Worm (Caenorhabditis elegans) whole organism, L4 larva: ENCODE results near the gene R02F2.8.

Experiments
- F44E2.7 ChIP-seq: fragments of 200-800 bp; sonication (Bioruptor generic); IDR thresholded peaks from 2 replicates; pipeline ENCODE4 v2.1.2; 2022; ENCODE audit warnings: missing genetic modification characterization, missing compliant biosample characterization
- F49E8.2 ChIP-seq: sonication (generic microtip); optimal IDR thresholded peaks from 2 replicates; lab custom pipeline; 2016; ENCODE audit warnings: missing compliant biosample characterization, mild to moderate bottlenecking, missing genetic modification characterization, borderline replicate concordance
- R02D3.7 ChIP-seq: fragments of 150-350 bp; sonication (generic microtip); optimal IDR thresholded peaks from 3 replicates; lab custom pipeline; 2014; ENCODE audit warnings: missing biosample characterization, missing genetic modification characterization
- T20F7.1 ChIP-seq: fragments of 200-800 bp; sonication (Bioruptor generic); optimal IDR thresholded peaks from 2 replicates; lab custom pipeline; 2018; ENCODE audit warnings: mild to moderate bottlenecking, missing genetic modification characterization, missing compliant biosample characterization
- Y105C5A.15 ChIP-seq: fragments of 200-800 bp; sonication (Bioruptor generic); IDR thresholded peaks from 2 replicates; pipeline ENCODE4 v1.3.6; 2022; ENCODE audit warnings: missing genetic modification characterization, missing compliant biosample characterization
- Y48G9A.11 ChIP-seq: fragments of 200-800 bp; sonication (Bioruptor generic); IDR thresholded peaks from 2 replicates; pipeline ENCODE4 v1.3.6; 2022; ENCODE audit warnings: missing genetic modification reagents, missing genetic modification characterization, missing compliant biosample characterization
- ZK337.2 ChIP-seq: fragments of 200-800 bp; sonication (Bioruptor generic); IDR thresholded peaks from 2 replicates; pipeline ENCODE4 v1.3.6; 2022; ENCODE audit warnings: missing genetic modification reagents, missing genetic modification characterization, missing compliant biosample characterization
- ZK546.5 ChIP-seq, 2 experiments: sonication (generic microtip); optimal IDR thresholded peaks; 2 replicates each; lab custom pipeline; 2017; ENCODE audit warnings: missing biosample characterization in 2 of 2, missing genetic modification characterization in 2 of 2
- arid-1 ChIP-seq: fragments of 200-800 bp; sonication (Bioruptor generic); conservative IDR thresholded peaks from 2 replicates; pipeline ENCODE4 v1.3.6; 2022; ENCODE audit warnings: missing genetic modification reagents, missing genetic modification characterization, missing compliant biosample characterization
- attf-4 ChIP-seq: sonication (generic microtip); optimal IDR thresholded peaks from 3 replicates; lab custom pipeline; 2017; ENCODE audit warnings: missing biosample characterization, missing genetic modification characterization
- ceh-32 ChIP-seq: sonication (generic microtip); optimal IDR thresholded peaks from 2 replicates; lab custom pipeline; 2016; ENCODE audit warnings: mild to moderate bottlenecking, missing genetic modification characterization, missing compliant biosample characterization; ENCODE audit not compliant: poor library complexity
- ceh-62 ChIP-seq: sonication (generic microtip); optimal IDR thresholded peaks from 2 replicates; lab custom pipeline; 2017; ENCODE audit warnings: missing biosample characterization, missing genetic modification characterization
- ceh-82 ChIP-seq: sonication (generic microtip); optimal IDR thresholded peaks from 2 replicates; lab custom pipeline; 2017; ENCODE audit warnings: missing biosample characterization, missing genetic modification characterization
- daf-19 ChIP-seq: fragments of 200-800 bp; sonication (Bioruptor generic); conservative IDR thresholded peaks from 2 replicates; pipeline ENCODE4 v1.3.6; 2022; ENCODE audit warnings: missing genetic modification characterization, missing compliant biosample characterization
- daf-8 ChIP-seq: fragments of 200-800 bp; sonication (Bioruptor generic); IDR thresholded peaks from 2 replicates; pipeline ENCODE4 v1.3.6; 2022; ENCODE audit warnings: missing genetic modification characterization, missing compliant biosample characterization
- dpl-1 ChIP-seq: fragments of 150-350 bp; optimal IDR thresholded peaks from 2 replicates; lab custom pipeline; 2014; ENCODE audit warnings: missing biosample characterization, missing genetic modification reagents, missing genetic modification characterization
- lim-7 ChIP-seq: fragments of 200-800 bp; sonication (Bioruptor generic); IDR thresholded peaks from 2 replicates; pipeline ENCODE4 v1.3.6; 2022; ENCODE audit warnings: missing genetic modification characterization, missing compliant biosample characterization
- lin-1 ChIP-seq: fragments of 200-800 bp; sonication (Bioruptor generic); IDR thresholded peaks from 2 replicates; pipeline ENCODE4 v1.3.6; 2022; ENCODE audit warnings: missing genetic modification reagents, missing genetic modification characterization, missing compliant biosample characterization
- lin-38 ChIP-seq: fragments of 200-800 bp; sonication (Bioruptor generic); IDR thresholded peaks from 2 replicates; pipeline ENCODE4 v1.3.6; 2022; ENCODE audit warnings: missing genetic modification reagents, missing genetic modification characterization, missing compliant biosample characterization
- lir-3 ChIP-seq: sonication (generic microtip); optimal IDR thresholded peaks from 2 replicates; lab custom pipeline; 2016; ENCODE audit warnings: mild to moderate bottlenecking, missing genetic modification characterization, missing compliant biosample characterization
- madf-5 ChIP-seq, 2 experiments: fragments of 200-800 bp; sonication (Bioruptor generic); IDR thresholded peaks; 2 replicates each; pipeline ENCODE4 v1.3.6; 2022; ENCODE audit warnings: missing compliant biosample characterization in 2 of 2, missing genetic modification characterization in 2 of 2
- madf-9 ChIP-seq: fragments of 200-800 bp; sonication (Bioruptor generic); conservative IDR thresholded peaks from 2 replicates; pipeline ENCODE4 v1.3.6; 2022; ENCODE audit warnings: missing genetic modification reagents, missing genetic modification characterization, missing compliant biosample characterization
- mdl-1 ChIP-seq, 2 experiments: fragments of 150-350 bp in 1 of 2; sonication (generic microtip) in 1 of 2; optimal IDR thresholded peaks; 2 replicates each; lab custom pipeline; 2014 to 2017; ENCODE audit warnings: missing biosample characterization in 2 of 2, missing genetic modification characterization in 2 of 2
- mep-1 ChIP-seq: fragments of 150-350 bp; sonication (generic microtip); optimal IDR thresholded peaks from 3 replicates; lab custom pipeline; 2014; ENCODE audit warnings: missing biosample characterization, missing genetic modification characterization
- mes-2 ChIP-seq: sonication (generic microtip); optimal IDR thresholded peaks from 2 replicates; lab custom pipeline; 2016; ENCODE audit warnings: missing genotype, mild to moderate bottlenecking, missing genetic modification characterization, missing compliant biosample characterization; ENCODE audit not compliant: poor library complexity, severe bottlenecking
- nhr-10 ChIP-seq: fragments of 150-350 bp; optimal IDR thresholded peaks from 2 replicates; lab custom pipeline; 2014; ENCODE audit warnings: missing biosample characterization, missing genetic modification characterization
- nhr-111 ChIP-seq: fragments of 200-800 bp; sonication (Bioruptor generic); optimal IDR thresholded peaks from 2 replicates; lab custom pipeline; 2018; ENCODE audit warnings: mild to moderate bottlenecking, missing genetic modification characterization, missing compliant biosample characterization
- nhr-25 ChIP-seq: sonication (generic microtip); optimal IDR thresholded peaks from 2 replicates; lab custom pipeline; 2017; ENCODE audit warnings: missing genetic modification characterization, mild to moderate bottlenecking, missing compliant biosample characterization, antibody characterized with exemption, moderate library complexity, borderline replicate concordance; ENCODE audit not compliant: insufficient read depth
- nhr-28 ChIP-seq: fragments of 150-350 bp; optimal IDR thresholded peaks from 2 replicates; lab custom pipeline; 2014; ENCODE audit warnings: missing biosample characterization, missing genetic modification characterization
- nhr-6 ChIP-seq: fragments of 150-350 bp; optimal IDR thresholded peaks from 2 replicates; lab custom pipeline; 2014; ENCODE audit warnings: missing biosample characterization, missing genetic modification characterization
- pha-4 ChIP-seq, 2 experiments: fragments of 150-350 bp in 1 of 2; fragments of 200-800 bp in 1 of 2; sonication (Bioruptor generic) in 1 of 2; IDR thresholded peaks in 1 of 2; optimal IDR thresholded peaks in 1 of 2; 2 replicates each; pipeline versions ENCODE4 v1.3.6 to Lab custom; 2014 to 2022; ENCODE audit warnings: missing genetic modification characterization in 2 of 2, missing genetic modification reagents in 2 of 2, missing biosample characterization in 1 of 2, missing compliant biosample characterization in 1 of 2
- pqm-1 ChIP-seq: sonication (generic microtip); optimal IDR thresholded peaks from 2 replicates; lab custom pipeline; 2017; ENCODE audit warnings: missing biosample characterization, missing genetic modification characterization
- saeg-2 ChIP-seq: fragments of 200-800 bp; sonication (Bioruptor generic); IDR thresholded peaks from 2 replicates; pipeline ENCODE4 v1.3.6; 2022; ENCODE audit warnings: missing genetic modification reagents, missing genetic modification characterization, missing compliant biosample characterization
- set-16 ChIP-seq: fragments of 200-800 bp; sonication (Bioruptor generic); IDR thresholded peaks from 2 replicates; pipeline ENCODE4 v1.3.6; 2022; ENCODE audit warnings: missing genetic modification reagents, missing genetic modification characterization, missing compliant biosample characterization
- spr-1 ChIP-seq: sonication (generic microtip); optimal IDR thresholded peaks from 2 replicates; lab custom pipeline; 2016; ENCODE audit warnings: mild to moderate bottlenecking, missing genetic modification characterization, missing compliant biosample characterization
- zag-1 ChIP-seq: fragments of 150-350 bp; optimal IDR thresholded peaks from 2 replicates; lab custom pipeline; 2014; ENCODE audit warnings: missing biosample characterization, missing genetic modification characterization
- zip-2 ChIP-seq: fragments of 150-350 bp; optimal IDR thresholded peaks from 2 replicates; lab custom pipeline; 2014; ENCODE audit warnings: missing biosample characterization, missing genetic modification characterization
- ztf-11 ChIP-seq: fragments of 150-350 bp; optimal IDR thresholded peaks from 2 replicates; lab custom pipeline; 2014; ENCODE audit warnings: missing biosample characterization, missing genetic modification characterization
- ztf-7 ChIP-seq: fragments of 150-350 bp; optimal IDR thresholded peaks from 2 replicates; lab custom pipeline; 2014; ENCODE audit warnings: missing biosample characterization, missing genetic modification characterization

R02F2.8 gene

ce11 chrIII:5495168-5495567 lies at the start of gene R02F2.8:
Gene R02F2.8, minus strand, starts transcription at chrIII:5495268.
- no peak for TF ChIP-seq saeg-2 (GFP tag; lab: Robert Waterston, UW)
- no peak for TF ChIP-seq nhr-10 (tag; lab: Kevin White, UChicago)
- no peak for TF ChIP-seq lin-38 (GFP tag; lab: Robert Waterston, UW)
- TF ChIP-seq lim-7, result no peak
- TF ChIP-seq F44E2.7 (GFP tag; lab: Robert Waterston, UW), result no peak
- TF ChIP-seq nhr-25, result no peak
- no peak for TF ChIP-seq spr-1 (tag; lab: Kevin White, UChicago)
- TF ChIP-seq nhr-111, result no peak
- TF ChIP-seq madf-9 (GFP tag; lab: Robert Waterston, UW), result no peak
- TF ChIP-seq ceh-62, result no peak
- no peak for TF ChIP-seq dpl-1
- no peak for TF ChIP-seq madf-5 (GFP tag; IDR thresholded peaks at IDR 0.05; lab: Robert Waterston, UW)
- TF ChIP-seq lin-1 (GFP tag; lab: Robert Waterston, UW), result no peak
- TF ChIP-seq ZK546.5 (tag; optimal IDR thresholded peaks at IDR 0.05; lab: Kevin White, UChicago), result no peak
- TF ChIP-seq daf-8, result no peak
- TF ChIP-seq mes-2 (tag; lab: Kevin White, UChicago), result no peak
- TF ChIP-seq attf-4 (tag; lab: Kevin White, UChicago), result no peak
- TF ChIP-seq F49E8.2 (tag; lab: Kevin White, UChicago), result no peak
- TF ChIP-seq mdl-1 (tag; optimal IDR thresholded peaks at IDR 0.05; lab: Kevin White, UChicago), result no peak

- TF ChIP-seq set-16 (GFP tag; lab: Robert Waterston, UW) (no peak), arid-1 (GFP tag; lab: Robert Waterston, UW) (no peak), R02D3.7 (tag; lab: Kevin White, UChicago) (no peak), Y48G9A.11 (0 out of 2 replicates have a peak, but pooled peaks have one; percentile 51)
Observed at ce11 chrIII:5543727-5544345, 48.8 kb upstream of the R02F2.8 start, which contains the start of gene D1044.1. Gene D1044.1, plus strand, starts transcription at chrIII:5544295.

DNA sequence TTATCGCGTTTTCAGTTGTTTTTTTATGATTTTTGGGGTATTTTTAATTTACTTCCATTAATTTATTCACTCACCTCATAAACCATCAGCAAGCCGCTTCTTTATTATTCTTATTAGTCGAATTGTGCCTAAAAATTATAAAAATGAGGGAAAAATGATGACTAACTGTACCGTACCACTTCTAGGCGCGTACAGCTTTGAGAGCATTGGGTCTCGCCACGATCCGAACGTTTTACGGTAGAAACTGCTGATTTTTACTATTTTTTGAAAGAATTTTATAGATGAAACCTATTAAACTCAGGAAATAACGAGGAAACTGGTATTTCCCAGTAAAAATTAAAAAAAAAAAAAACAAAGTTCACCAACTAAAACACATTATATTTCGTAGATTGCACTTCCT lies 48.0 kb upstream of the R02F2.8 start, which contains the start of gene D1044.6:
D1044.6 (minus strand) TSS at position 128 of the 400 bp plus-strand sequence.
- no peak for TF ChIP-seq zag-1
- TF ChIP-seq Y105C5A.15 (GFP tag; lab: Robert Waterston, UW), result no peak
- TF ChIP-seq T20F7.1 (GFP tag; lab: Kevin White, UChicago), result no peak
- no peak for TF ChIP-seq mep-1 (tag; lab: Kevin White, UChicago)
- TF ChIP-seq arid-1 (GFP tag; lab: Robert Waterston, UW), result no peak
- TF ChIP-seq ZK337.2 (GFP tag; lab: Robert Waterston, UW), result no peak
- no peak for TF ChIP-seq ztf-11 (tag; lab: Kevin White, UChicago)
- no peak for TF ChIP-seq daf-19 (GFP tag; lab: Robert Waterston, UW)
- no peak for TF ChIP-seq ztf-7
- TF ChIP-seq pqm-1, result no peak
- no peak for TF ChIP-seq zip-2
- TF ChIP-seq pha-4 (GFP tag; IDR thresholded peaks at IDR 0.05; lab: Robert Waterston, UW), result no peak
- no peak for TF ChIP-seq pha-4 (tag; optimal IDR thresholded peaks at IDR 0.05; lab: Kevin White, UChicago)
- no peak for TF ChIP-seq nhr-28
- no peak for TF ChIP-seq daf-8
- no peak for TF ChIP-seq R02D3.7 (tag; lab: Kevin White, UChicago)
- no peak for TF ChIP-seq lir-3 (tag; lab: Kevin White, UChicago)
- no peak for TF ChIP-seq ceh-32 (tag; lab: Kevin White, UChicago)
- TF ChIP-seq nhr-6, result no peak
- TF ChIP-seq ceh-62, result no peak
- no peak for TF ChIP-seq ceh-82 (tag; lab: Kevin White, UChicago)
